Fruit fly (Drosophila melanogaster) whole organism, wandering third instar larva: ENCODE data around the gene Arl2.

Source experiments
- CG32264 ChIP-seq: fragments of 200-800 bp; sonication (Bioruptor generic); optimal IDR thresholded peaks from 2 replicates; lab custom pipeline; 2016; ENCODE audit warnings: missing biosample characterization, missing genetic modification characterization
- CG9705 ChIP-seq: fragments of 200-800 bp; sonication (Bioruptor generic); optimal IDR thresholded peaks from 2 replicates; lab custom pipeline; 2018; ENCODE audit warnings: missing biosample characterization, mild to moderate bottlenecking, missing genetic modification characterization
- Dfd ChIP-seq: fragments of >200 bp; optimal IDR thresholded peaks from 2 replicates; lab custom pipeline; 2017; ENCODE audit warnings: missing biosample characterization, missing genetic modification characterization
- Dif ChIP-seq: fragments of 200-275, 200-300 bp; sonication (Bioruptor generic); optimal IDR thresholded peaks from 2 replicates; lab custom pipeline; 2018; ENCODE audit warnings: missing biosample characterization, missing genetic modification characterization; ENCODE audit not compliant: partially characterized antibody
- GATAd ChIP-seq: sonication (Bioruptor generic); optimal IDR thresholded peaks from 2 replicates; lab custom pipeline; 2016; ENCODE audit warnings: missing biosample characterization, missing genetic modification characterization
- Hnf4 ChIP-seq: fragments of 200-800 bp; sonication (Bioruptor generic); optimal IDR thresholded peaks from 2 replicates; lab custom pipeline; 2016; ENCODE audit warnings: missing biosample characterization, mild to moderate bottlenecking, missing genetic modification characterization
- Hr78 ChIP-seq: fragments of >200 bp; optimal IDR thresholded peaks from 2 replicates; lab custom pipeline; 2017; ENCODE audit warnings: missing biosample characterization, missing genetic modification characterization
- Mio ChIP-seq: sonication (Bioruptor generic); optimal IDR thresholded peaks from 2 replicates; lab custom pipeline; 2016; ENCODE audit warnings: missing biosample characterization, missing genetic modification characterization
- N ChIP-seq: fragments of >200 bp; optimal IDR thresholded peaks from 2 replicates; lab custom pipeline; 2018; ENCODE audit warnings: missing biosample characterization, missing external identifiers, missing genetic modification characterization
- OdsH ChIP-seq: fragments of 200-800 bp; sonication (Bioruptor generic); optimal IDR thresholded peaks from 2 replicates; lab custom pipeline; 2016; ENCODE audit warnings: missing biosample characterization, mild to moderate bottlenecking, missing genetic modification characterization
- Rel ChIP-seq, 2 experiments: fragments of 200-800 bp; sonication (Bioruptor generic) in 1 of 2; optimal IDR thresholded peaks; 2 replicates in 1 of 2; 3 replicates in 1 of 2; lab custom pipeline; 2016 to 2019; ENCODE audit warnings: mild to moderate bottlenecking in 2 of 2, missing biosample characterization in 2 of 2, missing genetic modification characterization in 2 of 2, moderate library complexity in 1 of 2
- Sp1 ChIP-seq: fragments of 200-800 bp; sonication (Bioruptor generic); optimal IDR thresholded peaks from 3 replicates; lab custom pipeline; 2019; ENCODE audit warnings: missing biosample characterization, mild to moderate bottlenecking, missing genetic modification characterization, moderate library complexity
- Vsx2 ChIP-seq: fragments of 200-300, 225-300 bp; sonication (Bioruptor generic); optimal IDR thresholded peaks from 2 replicates; lab custom pipeline; 2018; ENCODE audit warnings: missing biosample characterization, missing genetic modification characterization; ENCODE audit not compliant: partially characterized antibody
- br ChIP-seq: fragments of 200-800 bp; sonication (Bioruptor generic); optimal IDR thresholded peaks from 2 replicates; lab custom pipeline; 2016; ENCODE audit warnings: missing biosample characterization, missing genetic modification characterization
- brk ChIP-seq: fragments of 200-800 bp; sonication (Bioruptor generic); optimal IDR thresholded peaks from 2 replicates; lab custom pipeline; 2016; ENCODE audit warnings: missing biosample characterization, mild to moderate bottlenecking, missing genetic modification characterization
- dmrt93B ChIP-seq: fragments of 200-800 bp; sonication (Bioruptor generic); optimal IDR thresholded peaks from 2 replicates; lab custom pipeline; 2018; ENCODE audit warnings: missing biosample characterization, mild to moderate bottlenecking, missing genetic modification characterization
- dsf ChIP-seq: sonication (Bioruptor generic); optimal IDR thresholded peaks from 2 replicates; lab custom pipeline; 2016; ENCODE audit warnings: missing biosample characterization, missing genetic modification characterization, borderline replicate concordance
- ey ChIP-seq: fragments of 200-800 bp; sonication (Bioruptor generic); optimal IDR thresholded peaks from 2 replicates; lab custom pipeline; 2016; ENCODE audit warnings: missing biosample characterization, missing genetic modification characterization
- foxo ChIP-seq, 2 experiments: fragments of 200-800 bp; sonication (Bioruptor generic); optimal IDR thresholded peaks; 2 replicates in 1 of 2; 3 replicates in 1 of 2; lab custom pipeline; 2016 to 2017; ENCODE audit warnings: missing biosample characterization in 2 of 2, missing genetic modification characterization in 2 of 2
- fru ChIP-seq: fragments of 200-800 bp; sonication (Bioruptor generic); optimal IDR thresholded peaks from 3 replicates; lab custom pipeline; 2016; ENCODE audit warnings: missing biosample characterization, mild to moderate bottlenecking, missing genetic modification characterization
- h ChIP-seq: fragments of 200-800 bp; sonication (Bioruptor generic); optimal IDR thresholded peaks from 3 replicates; lab custom pipeline; 2016; ENCODE audit warnings: missing biosample characterization, mild to moderate bottlenecking, missing genetic modification characterization
- jim ChIP-seq: fragments of 175-275, 200-325 bp; sonication (Bioruptor generic); optimal IDR thresholded peaks from 2 replicates; lab custom pipeline; 2016; ENCODE audit warnings: missing biosample characterization, mild to moderate bottlenecking, missing genetic modification characterization
- lola ChIP-seq: fragments of >200 bp; optimal IDR thresholded peaks from 2 replicates; lab custom pipeline; 2017; ENCODE audit warnings: missing biosample characterization, missing genetic modification characterization
- pan ChIP-seq: fragments of >200 bp; optimal IDR thresholded peaks from 2 replicates; lab custom pipeline; 2017
- rgr ChIP-seq: fragments of 200-800 bp; sonication (Bioruptor generic); optimal IDR thresholded peaks from 3 replicates; lab custom pipeline; 2016; ENCODE audit warnings: missing biosample characterization, mild to moderate bottlenecking, missing genetic modification characterization
- sage ChIP-seq: fragments of 200-800 bp; sonication (Bioruptor generic); optimal IDR thresholded peaks from 2 replicates; lab custom pipeline; 2016; ENCODE audit warnings: missing biosample characterization, mild to moderate bottlenecking, missing genetic modification characterization
- sv ChIP-seq: fragments of 200-800 bp; sonication (Bioruptor generic); optimal IDR thresholded peaks from 3 replicates; lab custom pipeline; 2016; ENCODE audit warnings: missing biosample characterization, missing genetic modification characterization
- tai ChIP-seq: sonication (Bioruptor generic); optimal IDR thresholded peaks from 2 replicates; lab custom pipeline; 2016; ENCODE audit warnings: missing biosample characterization, missing genetic modification characterization
- usp ChIP-seq: fragments of >200 bp; optimal IDR thresholded peaks from 2 replicates; lab custom pipeline; 2017; ENCODE audit warnings: missing biosample characterization, missing genetic modification characterization

Gene Arl2

dm6 chr3R:8305110-8305509, 35.8 kb upstream of the Arl2 start, which contains the start of gene Sgt1 (continued):
- TF ChIP-seq tai (no peak), OdsH (GFP tag; lab: Kevin White, UChicago) (peak; percentile 36), Mio (no peak), Hnf4 (GFP tag; lab: Kevin White, UChicago) (no peak), GATAd (GFP tag; lab: Kevin White, UChicago) (no peak), br (GFP tag; lab: Kevin White, UChicago) (no peak), jim (no peak)

DNA sequence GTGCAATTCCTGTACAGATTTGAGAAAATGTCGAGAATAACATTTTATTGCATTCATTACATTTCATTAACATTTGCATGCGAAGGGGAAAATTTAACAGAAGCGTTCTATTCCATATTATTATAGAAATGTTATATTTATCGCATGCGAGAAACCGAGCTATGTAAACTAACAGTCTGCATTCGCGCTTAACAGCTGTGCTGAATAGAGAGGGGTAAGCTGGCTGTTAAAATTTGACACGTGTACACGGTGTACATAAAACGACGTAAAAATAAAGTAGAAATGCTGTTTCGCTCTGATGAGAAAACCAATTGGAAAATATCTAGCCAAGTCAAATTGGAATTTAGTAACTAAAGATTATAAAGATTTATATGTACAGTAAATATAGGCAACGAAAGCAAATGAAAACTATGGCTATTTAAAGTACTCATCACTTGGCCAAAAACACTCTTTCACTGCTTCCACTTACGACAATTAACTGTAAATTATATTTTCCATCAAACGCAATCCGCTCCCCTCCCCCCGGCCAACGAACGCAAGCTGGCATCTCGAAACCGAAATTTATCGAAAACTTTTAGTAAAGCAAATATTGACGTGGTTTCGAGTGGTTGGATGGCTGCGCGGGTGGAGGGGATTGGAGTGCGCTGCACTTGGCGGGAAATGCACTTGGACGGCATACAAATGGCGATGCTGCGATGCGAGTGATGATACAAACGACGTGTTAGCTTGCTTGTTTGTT, 34.5 kb upstream of the Arl2 start:
- no peak for TF ChIP-seq brk (GFP tag; lab: Kevin White, UChicago)
- TF ChIP-seq sage (GFP tag; lab: Kevin White, UChicago): peak; percentile 82
- TF ChIP-seq ey: no peak
- TF ChIP-seq foxo (GFP tag; optimal IDR thresholded peaks at IDR 0.05; lab: Kevin White, UChicago): peak in 1 of 2 experiments; percentile 20

DNA sequence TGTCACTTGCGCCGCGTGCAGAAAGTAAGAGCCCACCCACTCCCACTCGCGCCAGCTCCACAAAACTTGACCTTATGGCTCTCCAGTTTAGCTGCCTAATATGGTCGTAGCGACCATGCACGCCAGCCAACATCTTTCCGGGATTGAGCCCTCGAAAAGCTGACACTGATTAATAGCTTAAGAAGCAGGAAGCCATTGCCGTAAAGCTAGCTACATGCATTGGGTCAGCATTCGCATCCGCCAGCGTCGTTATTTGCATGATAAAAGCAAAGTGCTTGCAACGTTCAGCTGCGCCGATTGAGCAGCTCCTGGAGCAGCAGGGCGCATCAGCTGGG, 34.0 kb upstream of the Arl2 start:
- TF ChIP-seq sv (GFP tag; lab: Kevin White, UChicago) (no peak), N (GFP tag; lab: Kevin White, UChicago) (no peak), Rel (GFP tag; optimal IDR thresholded peaks at IDR 0.05; lab: Kevin White, UChicago) (no peak), Rel (tag; optimal IDR thresholded peaks at IDR 0.05; lab: Kevin White, UChicago) (no peak), pan (no peak), dsf (GFP tag; lab: Kevin White, UChicago) (no peak), tai (no peak), rgr (no peak), Dfd (GFP tag; lab: Kevin White, UChicago) (no peak), Dif (GFP tag; lab: Kevin White, UChicago) (no peak), Sp1 (GFP tag; lab: Kevin White, UChicago) (no peak)

dm6 chr3R:8307283-8307682, 33.6 kb upstream of the Arl2 start:
- TF ChIP-seq Vsx2 (GFP tag; lab: Kevin White, UChicago): no peak
- TF ChIP-seq pan: no peak
- TF ChIP-seq tai: no peak
- TF ChIP-seq h (GFP tag; lab: Kevin White, UChicago): no peak
- no peak for TF ChIP-seq GATAd (GFP tag; lab: Kevin White, UChicago)
- no peak for TF ChIP-seq dmrt93B
- no peak for TF ChIP-seq foxo (GFP tag; optimal IDR thresholded peaks at IDR 0.05; lab: Kevin White, UChicago)
- TF ChIP-seq rgr: no peak
- TF ChIP-seq CG32264 (GFP tag; lab: Kevin White, UChicago): no peak
- no peak for TF ChIP-seq lola

DNA sequence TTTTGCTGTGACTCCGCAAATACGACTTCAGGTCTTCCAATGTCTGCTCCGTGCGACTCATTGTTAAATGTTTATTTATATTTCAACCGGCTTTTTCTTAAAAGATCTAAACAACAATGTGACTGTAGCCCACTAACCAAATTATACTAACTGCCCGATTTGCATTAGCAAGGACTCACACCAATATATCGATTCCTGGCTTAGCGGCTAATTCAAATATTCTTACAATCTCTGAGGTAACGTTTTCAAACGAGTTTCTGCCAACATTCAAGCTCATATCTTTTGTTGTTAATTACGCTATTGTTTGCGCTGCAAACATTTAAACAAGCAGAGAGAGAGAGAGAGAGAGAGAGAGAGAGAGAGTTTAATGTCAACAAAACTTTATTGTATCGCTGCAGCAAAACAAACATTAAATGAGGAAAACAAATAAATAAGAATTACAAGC, 32.4 kb upstream of the Arl2 start, which contains the start of gene tex:
Gene tex, minus strand, starts transcription at position 131 of the 445 bp plus-strand sequence.
- TF ChIP-seq dsf (GFP tag; lab: Kevin White, UChicago): no peak
- no peak for TF ChIP-seq rgr
- no peak for TF ChIP-seq OdsH (GFP tag; lab: Kevin White, UChicago)
- TF ChIP-seq dmrt93B: no peak
- TF ChIP-seq Vsx2 (GFP tag; lab: Kevin White, UChicago): no peak

- TF ChIP-seq dsf (GFP tag; lab: Kevin White, UChicago) (no peak), N (GFP tag; lab: Kevin White, UChicago) (no peak), foxo (GFP tag; optimal IDR thresholded peaks at IDR 0.05; lab: Kevin White, UChicago) (no peak), CG9705 (GFP tag; lab: Kevin White, UChicago) (no peak), Hnf4 (GFP tag; lab: Kevin White, UChicago) (no peak), brk (GFP tag; lab: Kevin White, UChicago) (no peak), OdsH (GFP tag; lab: Kevin White, UChicago) (no peak), fru (no peak), h (GFP tag; lab: Kevin White, UChicago) (no peak), Rel (GFP tag; optimal IDR thresholded peaks at IDR 0.05; lab: Kevin White, UChicago) (no peak), Rel (tag; optimal IDR thresholded peaks at IDR 0.05; lab: Kevin White, UChicago) (no peak), dmrt93B (no peak), Vsx2 (GFP tag; lab: Kevin White, UChicago) (no peak), Hr78 (GFP tag; lab: Kevin White, UChicago) (no peak), tai (no peak), sv (GFP tag; lab: Kevin White, UChicago) (no peak), sage (GFP tag; lab: Kevin White, UChicago) (no peak), usp (GFP tag; lab: Kevin White, UChicago) (no peak)
Measured at dm6 chr3R:8310678-8311077, 30.2 kb upstream of the Arl2 start, which contains the start of gene CG11693. CG11693 (minus strand) TSS chr3R:8310778.
